Fruit fly (Drosophila melanogaster) whole organism, embryonic: Measurements from ENCODE around the gene Smu1.

Experiments
- Awh ChIP-seq: fragments of 200-800 bp; sonication (Bioruptor generic); IDR thresholded peaks from 2 replicates; pipeline ENCODE4, ENCODE4 v1.3.6; 2022; ENCODE audit warnings: missing biosample characterization, missing genetic modification characterization
- CG11247 ChIP-seq: fragments of 200-800 bp; sonication (Bioruptor generic); IDR thresholded peaks from 2 replicates; pipeline ENCODE4 v1.3.6; 2022; ENCODE audit warnings: missing biosample characterization, missing genetic modification characterization
- CG12236 ChIP-seq: fragments of 200-800 bp; sonication (Bioruptor generic); optimal IDR thresholded peaks from 2 replicates; lab custom pipeline; 2016; ENCODE audit warnings: missing biosample characterization, missing genetic modification characterization
- CG12659 ChIP-seq: fragments of 200-800 bp; sonication (Bioruptor generic); optimal IDR thresholded peaks from 3 replicates; lab custom pipeline; 2017; ENCODE audit warnings: mild to moderate bottlenecking, missing biosample characterization, missing genetic modification reagents, missing genetic modification characterization
- CG15601 ChIP-seq: fragments of 200-800 bp; sonication (Bioruptor generic); optimal IDR thresholded peaks from 3 replicates; lab custom pipeline; 2019; ENCODE audit warnings: missing biosample characterization, mild to moderate bottlenecking, missing genetic modification characterization, moderate library complexity
- CG16815 ChIP-seq: fragments of 200-800 bp; sonication (Bioruptor generic); optimal IDR thresholded peaks from 3 replicates; lab custom pipeline; 2017; ENCODE audit warnings: missing biosample characterization, mild to moderate bottlenecking, missing genetic modification characterization
- CG17359 ChIP-seq: fragments of 200-800 bp; sonication (Bioruptor generic); optimal IDR thresholded peaks from 3 replicates; lab custom pipeline; 2018; ENCODE audit warnings: missing biosample characterization, mild to moderate bottlenecking, missing genetic modification characterization, moderate library complexity
- CG17612 ChIP-seq: fragments of 200-800 bp; sonication (Bioruptor generic); IDR thresholded peaks from 2 replicates; pipeline ENCODE4 v1.3.6; 2022; ENCODE audit warnings: missing biosample characterization, missing genetic modification characterization
- CG33557 ChIP-seq: fragments of 200-800 bp; sonication (Bioruptor generic); optimal IDR thresholded peaks from 2 replicates; lab custom pipeline; 2019; ENCODE audit warnings: missing biosample characterization, mild to moderate bottlenecking, missing genetic modification characterization, moderate library complexity
- CG34376 ChIP-seq: fragments of 200-800 bp; sonication (Bioruptor generic); optimal IDR thresholded peaks from 2 replicates; lab custom pipeline; 2018; ENCODE audit warnings: missing biosample characterization, mild to moderate bottlenecking, missing genetic modification characterization
- CG3838 ChIP-seq: fragments of 200-800 bp; sonication (Bioruptor generic); optimal IDR thresholded peaks from 3 replicates; lab custom pipeline; 2016; ENCODE audit warnings: missing biosample characterization, missing genetic modification characterization
- CG43689 ChIP-seq: fragments of 200-800 bp; sonication (Bioruptor generic); IDR thresholded peaks from 2 replicates; pipeline ENCODE4 v1.3.6; 2022; ENCODE audit warnings: missing biosample characterization, missing genetic modification characterization
- CG4424 ChIP-seq: fragments of 200-800 bp; sonication (Bioruptor generic); optimal IDR thresholded peaks from 3 replicates; lab custom pipeline; 2016; ENCODE audit warnings: missing biosample characterization, missing genetic modification characterization
- CG5245 ChIP-seq: fragments of 200-800 bp; sonication (Bioruptor generic); optimal IDR thresholded peaks from 3 replicates; lab custom pipeline; 2016; ENCODE audit warnings: missing biosample characterization, missing genetic modification characterization
- CG6683 ChIP-seq: fragments of 200-800 bp; sonication (Bioruptor generic); optimal IDR thresholded peaks from 2 replicates; lab custom pipeline; 2017; ENCODE audit warnings: missing biosample characterization, mild to moderate bottlenecking, missing genetic modification characterization, missing genetic modification reagents
- CG7556 ChIP-seq: fragments of 200-800 bp; sonication (Bioruptor generic); optimal IDR thresholded peaks from 2 replicates; lab custom pipeline; 2017; ENCODE audit warnings: missing biosample characterization, mild to moderate bottlenecking, missing genetic modification characterization
- CG7745 ChIP-seq: fragments of 200-800 bp; sonication (Bioruptor generic); optimal IDR thresholded peaks from 2 replicates; lab custom pipeline; 2018; ENCODE audit warnings: missing biosample characterization, mild to moderate bottlenecking, missing genetic modification characterization, moderate library complexity
- CG9727 ChIP-seq: fragments of 200-800 bp; sonication (Bioruptor generic); optimal IDR thresholded peaks from 3 replicates; lab custom pipeline; 2017; ENCODE audit warnings: missing biosample characterization, mild to moderate bottlenecking, missing genetic modification characterization
- CG9817 ChIP-seq: fragments of 200-800 bp; sonication (Bioruptor generic); optimal IDR thresholded peaks from 2 replicates; lab custom pipeline; 2018; ENCODE audit warnings: missing biosample characterization, mild to moderate bottlenecking, missing genetic modification characterization, moderate library complexity
- Dad ChIP-seq: fragments of 200-800 bp; sonication (Bioruptor generic); optimal IDR thresholded peaks from 3 replicates; lab custom pipeline; 2016; ENCODE audit warnings: missing biosample characterization, missing genetic modification characterization
- HLHmδ ChIP-seq: fragments of 200-800 bp; sonication (Bioruptor generic); optimal IDR thresholded peaks from 2 replicates; lab custom pipeline; 2018; ENCODE audit warnings: missing biosample characterization, mild to moderate bottlenecking, missing genetic modification characterization, moderate library complexity
- MESR4 ChIP-seq: fragments of 200-800 bp; sonication (Bioruptor generic); optimal IDR thresholded peaks from 2 replicates; lab custom pipeline; 2018; ENCODE audit warnings: missing biosample characterization, mild to moderate bottlenecking, missing genetic modification characterization, moderate library complexity
- Neu2 ChIP-seq: fragments of 200-800 bp; sonication (Bioruptor generic); optimal IDR thresholded peaks from 3 replicates; lab custom pipeline; 2016; ENCODE audit warnings: missing biosample characterization, missing genetic modification characterization, borderline replicate concordance
- Sry-β ChIP-seq: fragments of 200-800 bp; sonication (Bioruptor generic); optimal IDR thresholded peaks from 2 replicates; lab custom pipeline; 2018; ENCODE audit warnings: missing biosample characterization, mild to moderate bottlenecking, missing genetic modification characterization, moderate library complexity
- TFAM ChIP-seq: fragments of 200-800 bp; sonication (Bioruptor generic); optimal IDR thresholded peaks from 2 replicates; lab custom pipeline; 2017; ENCODE audit warnings: missing biosample characterization, missing genetic modification characterization, inconsistent platforms
- Trl ChIP-seq, 3 experiments: fragments of >200 bp in 2 of 3; fragments of 200-800 bp in 1 of 3; sonication (Bioruptor generic) in 1 of 3; optimal IDR thresholded peaks; 2 replicates in 1 of 3; 3 replicates in 2 of 3; lab custom pipeline; 2016 to 2017; ENCODE audit warnings: missing biosample characterization in 1 of 3, missing genetic modification characterization in 1 of 3
- ac ChIP-seq: fragments of 200-800 bp; sonication (Bioruptor generic); optimal IDR thresholded peaks from 3 replicates; lab custom pipeline; 2017; ENCODE audit warnings: missing biosample characterization, mild to moderate bottlenecking, missing genetic modification characterization
- al ChIP-seq: fragments of 200-800 bp; sonication (Bioruptor generic); IDR thresholded peaks from 2 replicates; pipeline ENCODE4 v1.3.6; 2022; ENCODE audit warnings: missing biosample characterization, missing genetic modification characterization
- ato ChIP-seq: fragments of 200-800 bp; sonication (Bioruptor generic); IDR thresholded peaks from 2 replicates; pipeline ENCODE4 v1.3.6; 2022; ENCODE audit warnings: missing biosample characterization, missing genetic modification characterization; ENCODE audit not compliant: partially characterized antibody
- az2 ChIP-seq: fragments of 200-800 bp; sonication (Bioruptor generic); optimal IDR thresholded peaks from 3 replicates; lab custom pipeline; 2016; ENCODE audit warnings: missing biosample characterization, missing genetic modification characterization
- btn ChIP-seq: fragments of 200-800 bp; sonication (Bioruptor generic); optimal IDR thresholded peaks from 2 replicates; lab custom pipeline; 2016; ENCODE audit warnings: missing biosample characterization, missing genetic modification characterization
- chif ChIP-seq, 2 experiments: fragments of 200-800 bp; sonication (Bioruptor generic); optimal IDR thresholded peaks; 3 replicates each; lab custom pipeline; 2016; ENCODE audit warnings: missing biosample characterization in 2 of 2, missing genetic modification characterization in 2 of 2
- crc ChIP-seq: fragments of 200-800 bp; sonication (Bioruptor generic); optimal IDR thresholded peaks from 2 replicates; lab custom pipeline; 2016; ENCODE audit warnings: missing biosample characterization, missing genetic modification characterization
- croc ChIP-seq: fragments of 200-800 bp; sonication (Bioruptor generic); conservative IDR thresholded peaks from 3 replicates; pipeline ENCODE4 v1.3.6; 2022; ENCODE audit warnings: missing biosample characterization, missing genetic modification characterization
- crol ChIP-seq: fragments of 200-800 bp; sonication (Bioruptor generic); IDR thresholded peaks from 2 replicates; pipeline ENCODE4 v1.3.6; 2022; ENCODE audit warnings: missing biosample characterization, missing genetic modification characterization
- dati ChIP-seq: fragments of 200-800 bp; sonication (Bioruptor generic); IDR thresholded peaks from 2 replicates; pipeline ENCODE4 v1.3.6; 2022; ENCODE audit warnings: missing biosample characterization, missing genetic modification characterization
- fru ChIP-seq: fragments of >200 bp; optimal IDR thresholded peaks from 2 replicates; lab custom pipeline; 2017
- gem ChIP-seq: fragments of 200-800 bp; sonication (Bioruptor generic); optimal IDR thresholded peaks from 2 replicates; lab custom pipeline; 2019; ENCODE audit warnings: missing biosample characterization, mild to moderate bottlenecking, missing genetic modification characterization, moderate library complexity
- grau ChIP-seq: fragments of 200-800 bp; optimal IDR thresholded peaks from 3 replicates; lab custom pipeline; 2019; ENCODE audit warnings: missing biosample characterization, mild to moderate bottlenecking, missing genetic modification characterization, moderate library complexity
- gro ChIP-seq: fragments of 200-800 bp; sonication (Bioruptor generic); optimal IDR thresholded peaks from 2 replicates; lab custom pipeline; 2016; ENCODE audit warnings: missing biosample characterization, missing genetic modification characterization
- hkb ChIP-seq, 2 experiments: fragments of 200-800 bp in 1 of 2; fragments of >200 bp in 1 of 2; sonication (Bioruptor generic) in 1 of 2; IDR thresholded peaks in 1 of 2; optimal IDR thresholded peaks in 1 of 2; 2 replicates each; pipeline versions ENCODE4 v1.3.6 to Lab custom; 2017 to 2022; ENCODE audit warnings: missing biosample characterization in 1 of 2, missing genetic modification characterization in 1 of 2
- kni ChIP-seq: fragments of 200-800 bp; sonication (Bioruptor generic); optimal IDR thresholded peaks from 3 replicates; lab custom pipeline; 2017; ENCODE audit warnings: mild to moderate bottlenecking, missing biosample characterization, missing genetic modification reagents, missing genetic modification characterization
- p53 ChIP-seq: fragments of 200-800 bp; sonication (Bioruptor generic); optimal IDR thresholded peaks from 2 replicates; lab custom pipeline; 2016; ENCODE audit warnings: missing biosample characterization, missing genetic modification characterization
- prd ChIP-seq, 3 experiments: fragments of >200 bp in 2 of 3; fragments of 200-800 bp in 1 of 3; sonication (Bioruptor generic) in 1 of 3; optimal IDR thresholded peaks in 2 of 3; IDR thresholded peaks in 1 of 3; 2 replicates in 2 of 3; 3 replicates in 1 of 3; pipeline versions ENCODE4 v1.3.6 to Lab custom; 2017 to 2022; ENCODE audit warnings: missing biosample characterization in 1 of 3, missing genetic modification characterization in 1 of 3
- salm ChIP-seq: fragments of 200-800 bp; sonication (Bioruptor generic); optimal IDR thresholded peaks from 2 replicates; lab custom pipeline; 2018; ENCODE audit warnings: missing biosample characterization, mild to moderate bottlenecking, missing genetic modification characterization
- sens-2 ChIP-seq: fragments of 200-800 bp; sonication (Bioruptor generic); IDR thresholded peaks from 2 replicates; pipeline ENCODE4 v1.3.6; 2022; ENCODE audit warnings: missing biosample characterization, missing genetic modification characterization
- tap ChIP-seq: fragments of 200-800 bp; optimal IDR thresholded peaks from 3 replicates; lab custom pipeline; 2019; ENCODE audit warnings: missing biosample characterization, mild to moderate bottlenecking, missing genetic modification characterization, moderate library complexity
- zen2 ChIP-seq: fragments of 200-800 bp; sonication (Bioruptor generic); IDR thresholded peaks from 3 replicates; pipeline ENCODE4 v1.3.6; 2022; ENCODE audit warnings: missing biosample characterization, missing genetic modification characterization; ENCODE audit not compliant: partially characterized antibody

The Smu1 gene

DNA sequence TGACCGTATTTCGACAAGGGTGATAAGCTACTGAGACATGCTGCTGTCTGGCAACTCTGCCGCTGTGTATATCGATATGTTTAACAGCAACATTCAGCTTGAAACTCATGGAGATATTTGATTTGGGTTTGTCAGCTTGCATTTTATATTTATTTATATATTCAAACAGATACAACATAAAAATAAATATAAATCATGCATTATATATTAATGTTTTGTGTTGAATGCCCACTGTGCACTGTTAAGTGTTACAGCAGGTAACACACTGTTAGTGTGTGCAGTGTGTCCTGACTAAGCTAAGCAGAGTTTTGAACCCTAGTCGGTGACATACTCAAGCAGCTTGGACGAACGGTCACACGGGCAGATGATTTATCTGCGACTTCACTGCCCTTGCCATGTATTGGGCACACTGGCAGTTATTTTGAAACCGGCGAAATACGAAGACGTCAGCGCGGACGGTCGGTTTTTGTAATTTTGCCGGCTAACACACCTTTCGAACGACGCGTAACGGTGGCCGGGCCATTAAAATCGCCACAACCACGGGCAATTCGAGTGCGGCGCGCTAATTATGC lies 2.6 kb upstream of the Smu1 start, which contains the start of the genes snRNP-U1-C and gukh (continued):
- TF ChIP-seq fru (no peak), HLHmδ (GFP tag; lab: Kevin White, UChicago) (peak; percentile 6), dati (GFP tag; lab: Robert Waterston, UW) (peak; percentile 61), CG17359 (tag; lab: Kevin White, UChicago) (peak; percentile 80), CG11247 (GFP tag; lab: Robert Waterston, UW) (peak; percentile 81), TFAM (GFP tag; lab: Kevin White, UChicago) (no peak), Trl (optimal IDR thresholded peaks at IDR 0.05; lab: Kevin White, UChicago) (no peak), Trl (GFP tag; optimal IDR thresholded peaks at IDR 0.05; lab: Kevin White, UChicago) (no peak), CG15601 (tag; lab: Kevin White, UChicago) (peak; percentile 73), MESR4 (GFP tag; lab: Kevin White, UChicago) (peak; percentile 67), crol (GFP tag; lab: Robert Waterston, UW) (no peak), al (GFP tag; lab: Robert Waterston, UW) (peak; percentile 82), CG5245 (GFP tag; lab: Kevin White, UChicago) (peak; percentile 60), grau (peak; percentile 85), crc (GFP tag; lab: Kevin White, UChicago) (no peak), hkb (optimal IDR thresholded peaks at IDR 0.05; lab: Kevin White, UChicago) (no peak), hkb (GFP tag; IDR thresholded peaks at IDR 0.05; lab: Robert Waterston, UW) (peak; percentile 88), btn (GFP tag; lab: Kevin White, UChicago) (no peak), CG34376 (GFP tag; lab: Kevin White, UChicago) (peak; percentile 30), CG7556 (peak; percentile 77), p53 (GFP tag; lab: Kevin White, UChicago) (peak; percentile 40), CG6683 (peak; percentile 58), CG12659 (GFP tag; lab: Kevin White, UChicago) (peak; percentile 92), tap (tag; lab: Kevin White, UChicago) (peak; percentile 80), CG4424 (GFP tag; lab: Kevin White, UChicago) (peak; percentile 76), zen2 (GFP tag; lab: Robert Waterston, UW) (peak; percentile 45; the same call in 1 of the 3 replicates), CG9727 (GFP tag; lab: Kevin White, UChicago) (peak; percentile 76), CG33557 (GFP tag; lab: Kevin White, UChicago) (peak; percentile 38), kni (GFP tag; lab: Kevin White, UChicago) (peak; percentile 5), Sry-β (peak; percentile 27), ac (no peak), CG9817 (peak; percentile 89), croc (GFP tag; lab: Robert Waterston, UW) (peak; percentile 55; the same call in 1 of the 3 replicates), Dad (GFP tag; lab: Kevin White, UChicago) (no peak), CG12236 (GFP tag; lab: Kevin White, UChicago) (no peak), sens-2 (peak; percentile 84), gro (GFP tag; lab: Kevin White, UChicago) (peak; percentile 71), CG17612 (peak; percentile 54), CG16815 (GFP tag; lab: Kevin White, UChicago) (peak; percentile 66), Awh (peak; percentile 78), Neu2 (GFP tag; lab: Kevin White, UChicago) (no peak), ato (GFP tag; lab: Robert Waterston, UW) (no peak), CG7745 (tag; lab: Kevin White, UChicago) (no peak), CG43689 (GFP tag; lab: Robert Waterston, UW) (peak; percentile 73; the same call in 1 of the 2 replicates), CG3838 (GFP tag; lab: Kevin White, UChicago) (peak; percentile 37), salm (tag; lab: Kevin White, UChicago) (no peak), az2 (GFP tag; lab: Kevin White, UChicago) (peak; percentile 81), prd (optimal IDR thresholded peaks at IDR 0.05; lab: Kevin White, UChicago) (no peak), prd (GFP tag; IDR thresholded peaks at IDR 0.05; lab: Robert Waterston, UW) (peak; percentile 89), chif (GFP tag; optimal IDR thresholded peaks at IDR 0.05; lab: Kevin White, UChicago) (peak in 1 of 2 experiments; percentile 40), gem (tag; lab: Kevin White, UChicago) (peak; percentile 92)
